Worm (Caenorhabditis elegans) whole organism, late embryonic: ENCODE data around the gene ZK783.7.

Experiments used
- K02D7.2 ChIP-seq: sonication (generic microtip); optimal IDR thresholded peaks from 2 replicates; lab custom pipeline; 2017; ENCODE audit warnings: mild to moderate bottlenecking, missing genetic modification characterization, missing compliant biosample characterization
- hlh-30 ChIP-seq: sonication (generic microtip); optimal IDR thresholded peaks from 2 replicates; lab custom pipeline; 2017; ENCODE audit warnings: antibody characterized with exemption, missing genetic modification characterization, missing compliant biosample characterization; ENCODE audit not compliant: insufficient read depth
- nhr-11 ChIP-seq: fragments of 150-350 bp; optimal IDR thresholded peaks from 2 replicates; lab custom pipeline; 2014; ENCODE audit warnings: missing biosample characterization, missing genetic modification characterization

- TF ChIP-seq hlh-30 (tag; lab: Kevin White, UChicago) (no peak), nhr-11 (no peak), K02D7.2 (tag; lab: Kevin White, UChicago) (no peak)
These were observed 15.2 kb upstream of the ZK783.7 start for ce11 chrIII:7641337-7641736.
